Worm (Caenorhabditis elegans): ENCODE data around the gene srd-25.
A peak's percentile ranks its signal among the peaks of the same experiment; 100 is the strongest.

Gene srd-25

DNA sequence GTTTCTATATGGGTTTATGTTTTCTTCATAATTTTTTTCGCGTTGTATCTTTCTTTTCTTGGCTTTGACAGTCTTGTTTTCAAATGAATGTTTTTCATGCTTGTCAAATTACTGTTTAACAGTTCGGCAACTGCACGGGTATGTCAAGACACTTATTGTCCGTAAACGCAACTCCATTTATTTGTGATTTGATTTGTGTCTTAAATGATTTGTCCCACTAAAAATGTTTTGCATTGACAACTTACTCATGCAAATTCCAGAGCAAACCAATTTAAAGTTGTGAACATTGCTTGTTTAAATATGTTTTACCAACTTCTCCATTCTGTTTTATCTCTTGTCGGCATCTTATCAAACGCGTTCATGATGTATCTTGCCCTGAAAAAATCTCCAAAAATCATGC, at the start of gene srd-25:
Gene srd-25 (plus strand): TSS at position 301 of the 400 bp plus-strand sequence.
- TF ChIP-seq mep-1 (tag; optimal IDR thresholded peaks at IDR 0.05) = no peak
- no peak for TF ChIP-seq nhr-237 (tag; optimal IDR thresholded peaks at IDR 0.05)
- TF ChIP-seq nhr-47 (tag; optimal IDR thresholded peaks at IDR 0.05) = no peak
- TF ChIP-seq tbx-2 (tag; optimal IDR thresholded peaks at IDR 0.05) = no peak

DNA sequence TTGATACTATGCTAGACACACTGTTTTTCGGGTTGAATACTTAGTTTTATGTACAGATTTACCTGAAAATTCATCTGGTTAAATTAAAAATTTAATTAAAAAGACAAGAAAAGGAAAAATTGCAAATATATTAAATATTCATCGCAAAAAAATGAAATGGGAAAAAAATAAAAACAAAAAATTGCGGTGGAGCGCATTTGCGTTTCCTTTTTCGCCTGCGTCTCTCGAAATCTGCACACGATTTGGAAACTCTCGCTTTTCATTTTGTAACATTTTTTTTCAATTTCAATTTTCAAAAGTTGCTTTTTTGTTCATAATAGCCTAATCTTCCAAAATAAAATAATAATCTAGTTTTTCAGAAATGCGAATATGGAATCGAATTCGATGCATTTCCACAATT, 44.2 kb upstream of the srd-25 start, which contains the start of the genes F19F10.11 and C50E3.5:
Gene F19F10.11 (minus strand): TSS at position 68 of the 400 bp plus-strand sequence.
Gene C50E3.5 (plus strand): TSS at position 360 of the 400 bp plus-strand sequence.
- TF ChIP-seq nhr-71 (tag; optimal IDR thresholded peaks at IDR 0.05) = peak; percentile 79
- no peak for TF ChIP-seq ces-1 (GFP tag; optimal IDR thresholded peaks at IDR 0.05)
- TF ChIP-seq snu-23 (GFP tag; optimal IDR thresholded peaks at IDR 0.05) = peak; percentile 78
- TF ChIP-seq swsn-7 (tag; optimal IDR thresholded peaks at IDR 0.05) = peak; percentile 70
- no peak for TF ChIP-seq egl-27 (tag; optimal IDR thresholded peaks at IDR 0.05)
- TF ChIP-seq nhr-11 (tag; optimal IDR thresholded peaks at IDR 0.05) = no peak
- no peak for TF ChIP-seq nhr-28 (tag; optimal IDR thresholded peaks at IDR 0.05)
- no peak for TF ChIP-seq fkh-10 (GFP tag; optimal IDR thresholded peaks at IDR 0.05)
- TF ChIP-seq unc-30 (tag; optimal IDR thresholded peaks at IDR 0.05) = no peak
- TF ChIP-seq nhr-85 (tag) = peak; percentile 74
- TF ChIP-seq nhr-12 (tag; optimal IDR thresholded peaks at IDR 0.05) = no peak
- TF ChIP-seq unc-130 (tag; optimal IDR thresholded peaks at IDR 0.05) = no peak
- no peak for TF ChIP-seq F16B12.6 (tag; optimal IDR thresholded peaks at IDR 0.05)
- peak; percentile 38 for TF ChIP-seq lin-15B (tag; optimal IDR thresholded peaks at IDR 0.05)
- TF ChIP-seq mdl-1 (tag; optimal IDR thresholded peaks at IDR 0.05) = peak in 1 of 2 experiments; percentile 32
- no peak for TF ChIP-seq egl-13 (tag; optimal IDR thresholded peaks at IDR 0.05)
- TF ChIP-seq unc-86 (tag; optimal IDR thresholded peaks at IDR 0.05) = peak; percentile 64
- no peak for TF ChIP-seq ceh-90 (tag; optimal IDR thresholded peaks at IDR 0.05)
- TF ChIP-seq sup-37 (GFP tag; optimal IDR thresholded peaks at IDR 0.05) = no peak
- no peak for TF ChIP-seq sptf-1 (tag; optimal IDR thresholded peaks at IDR 0.05)
- TF ChIP-seq skn-1 (tag; optimal IDR thresholded peaks at IDR 0.05) = peak; percentile 48
- no peak for TF ChIP-seq ama-1 (optimal IDR thresholded peaks at IDR 0.05)
- TF ChIP-seq dpl-1 (GFP tag; optimal IDR thresholded peaks at IDR 0.05) = peak; percentile 48 to 72 (median 66)
- no peak for TF ChIP-seq fkh-8 (tag; optimal IDR thresholded peaks at IDR 0.05)
- peak; percentile 66 for TF ChIP-seq nhr-19 (GFP tag; conservative IDR thresholded peaks at IDR 0.05)
- TF ChIP-seq tbx-2 (tag; optimal IDR thresholded peaks at IDR 0.05) = peak; percentile 70
- TF ChIP-seq irx-1 (tag; optimal IDR thresholded peaks at IDR 0.05) = peak; percentile 42
- TF ChIP-seq nhr-76 (tag; optimal IDR thresholded peaks at IDR 0.05) = no peak
- no peak for TF ChIP-seq ztf-11 (tag; optimal IDR thresholded peaks at IDR 0.05)
- TF ChIP-seq C16A3.4 (tag; optimal IDR thresholded peaks at IDR 0.05) = peak; percentile 67
- TF ChIP-seq ceh-82 (tag; optimal IDR thresholded peaks at IDR 0.05) = peak; percentile 21 to 60 (median 44)
- no peak for TF ChIP-seq C04F5.9 (tag; optimal IDR thresholded peaks at IDR 0.05)
- no peak for TF ChIP-seq ets-5 (GFP tag; IDR thresholded peaks at IDR 0.05)
- no peak for TF ChIP-seq fkh-4 (tag; optimal IDR thresholded peaks at IDR 0.05; ENCODE audit: borderline replicate concordance)
- TF ChIP-seq lin-13 (GFP tag; optimal IDR thresholded peaks at IDR 0.05) = peak; percentile 53
- TF ChIP-seq nhr-90 (tag; optimal IDR thresholded peaks at IDR 0.05; ENCODE audit: poor library complexity) = peak; percentile 66
- TF ChIP-seq aly-2 (tag; optimal IDR thresholded peaks at IDR 0.05) = no peak
- TF ChIP-seq zip-4 (GFP tag; optimal IDR thresholded peaks at IDR 0.05) = no peak
- TF ChIP-seq snpc-4 (tag; optimal IDR thresholded peaks at IDR 0.05) = peak; percentile 68
- no peak for TF ChIP-seq elt-2 (tag; optimal IDR thresholded peaks at IDR 0.05)
- TF ChIP-seq blmp-1 (tag; optimal IDR thresholded peaks at IDR 0.05) = peak; percentile 56
- no peak for TF ChIP-seq lir-3 (tag; optimal IDR thresholded peaks at IDR 0.05; ENCODE audit: poor library complexity)
- no peak for TF ChIP-seq unc-62 (GFP tag; optimal IDR thresholded peaks at IDR 0.05)
- peak; percentile 79 for TF ChIP-seq lin-14 (GFP tag; optimal IDR thresholded peaks at IDR 0.05)
- TF ChIP-seq alr-1 (tag; optimal IDR thresholded peaks at IDR 0.05; ENCODE audit: borderline replicate concordance) = no peak
- no peak for TF ChIP-seq ceh-63 (GFP tag; optimal IDR thresholded peaks at IDR 0.05)
- TF ChIP-seq nhr-20 (tag; optimal IDR thresholded peaks at IDR 0.05) = peak; percentile 69
- no peak for TF ChIP-seq vab-15 (tag; optimal IDR thresholded peaks at IDR 0.05)
- no peak for TF ChIP-seq nhr-237 (tag; optimal IDR thresholded peaks at IDR 0.05)
- TF ChIP-seq Y116A8C.19 (tag; optimal IDR thresholded peaks at IDR 0.05; ENCODE audit: borderline replicate concordance) = no peak
